Fruit fly (Drosophila melanogaster) whole organism, embryonic: Measurements from ENCODE around the gene Nup93-1.

ENCODE experiments used
- BEAF-32 ChIP-seq: fragments of 200-800 bp; sonication (Bioruptor generic); optimal IDR thresholded peaks from 3 replicates; lab custom pipeline; 2017; ENCODE audit warnings: missing biosample characterization, missing genetic modification characterization, mild to moderate bottlenecking, moderate library complexity, missing genetic modification reagents
- CG10147 ChIP-seq: fragments of 200-800 bp; sonication (Bioruptor generic); optimal IDR thresholded peaks from 2 replicates; lab custom pipeline; 2019; ENCODE audit warnings: missing biosample characterization, mild to moderate bottlenecking, missing genetic modification characterization, moderate library complexity
- CG11247 ChIP-seq: fragments of 200-800 bp; sonication (Bioruptor generic); IDR thresholded peaks from 2 replicates; pipeline ENCODE4 v1.3.6; 2022; ENCODE audit warnings: missing biosample characterization, missing genetic modification characterization
- CG12219 ChIP-seq: fragments of 200-800 bp; sonication (Bioruptor generic); optimal IDR thresholded peaks from 3 replicates; lab custom pipeline; 2018; ENCODE audit warnings: missing biosample characterization, mild to moderate bottlenecking, missing genetic modification characterization
- CG12391 ChIP-seq: fragments of 200-800 bp; sonication (Bioruptor generic); optimal IDR thresholded peaks from 3 replicates; lab custom pipeline; 2018; ENCODE audit warnings: missing biosample characterization, mild to moderate bottlenecking, missing genetic modification characterization, moderate library complexity
- CG12744 ChIP-seq: fragments of 200-800 bp; sonication (Bioruptor generic); optimal IDR thresholded peaks from 2 replicates; lab custom pipeline; 2016; ENCODE audit warnings: missing biosample characterization, missing genetic modification characterization
- CG14050 ChIP-seq: fragments of 200-800 bp; sonication (Bioruptor generic); IDR thresholded peaks from 3 replicates; pipeline ENCODE4 v1.3.6; 2022; ENCODE audit warnings: missing biosample characterization, missing genetic modification characterization
- CG14860 ChIP-seq: fragments of 200-800 bp; sonication (Bioruptor generic); IDR thresholded peaks from 3 replicates; pipeline ENCODE4 v1.3.6; 2022; ENCODE audit warnings: missing biosample characterization, missing genetic modification characterization; ENCODE audit not compliant: partially characterized antibody
- CG15479 ChIP-seq: fragments of 200-800 bp; sonication (Bioruptor generic); optimal IDR thresholded peaks from 3 replicates; lab custom pipeline; 2019; ENCODE audit warnings: missing biosample characterization, mild to moderate bottlenecking, missing genetic modification characterization, moderate library complexity
- CG17568 ChIP-seq: fragments of 200-800 bp; sonication (Bioruptor generic); optimal IDR thresholded peaks from 2 replicates; lab custom pipeline; 2018; ENCODE audit warnings: missing biosample characterization, mild to moderate bottlenecking, missing genetic modification characterization, moderate library complexity
- CG17612 ChIP-seq: fragments of 200-800 bp; sonication (Bioruptor generic); IDR thresholded peaks from 2 replicates; pipeline ENCODE4 v1.3.6; 2022; ENCODE audit warnings: missing biosample characterization, missing genetic modification characterization
- CG2116 ChIP-seq: fragments of 200-800 bp; sonication (Bioruptor generic); optimal IDR thresholded peaks from 3 replicates; lab custom pipeline; 2018; ENCODE audit warnings: missing biosample characterization, mild to moderate bottlenecking, missing genetic modification characterization
- CG31388 ChIP-seq: fragments of 200-800 bp; sonication (Bioruptor generic); optimal IDR thresholded peaks from 2 replicates; lab custom pipeline; 2016; ENCODE audit warnings: missing biosample characterization, missing genetic modification characterization
- CG3838 ChIP-seq: fragments of 200-800 bp; sonication (Bioruptor generic); optimal IDR thresholded peaks from 3 replicates; lab custom pipeline; 2016; ENCODE audit warnings: missing biosample characterization, missing genetic modification characterization
- CG3847 ChIP-seq: fragments of 200-800 bp; sonication (Bioruptor generic); IDR thresholded peaks from 2 replicates; pipeline ENCODE4 v1.3.6; 2022; ENCODE audit warnings: missing biosample characterization, missing genetic modification characterization
- CG4424 ChIP-seq: fragments of 200-800 bp; sonication (Bioruptor generic); optimal IDR thresholded peaks from 3 replicates; lab custom pipeline; 2016; ENCODE audit warnings: missing biosample characterization, missing genetic modification characterization
- CG4820 ChIP-seq: fragments of 200-800 bp; sonication (Bioruptor generic); optimal IDR thresholded peaks from 3 replicates; lab custom pipeline; 2016; ENCODE audit warnings: missing biosample characterization, missing genetic modification characterization
- CG5180 ChIP-seq: fragments of 200-800 bp; sonication (Bioruptor generic); optimal IDR thresholded peaks from 3 replicates; lab custom pipeline; 2017; ENCODE audit warnings: missing biosample characterization, missing genetic modification characterization, mild to moderate bottlenecking, moderate library complexity, missing genetic modification reagents
- CG7556 ChIP-seq: fragments of 200-800 bp; sonication (Bioruptor generic); optimal IDR thresholded peaks from 2 replicates; lab custom pipeline; 2017; ENCODE audit warnings: missing biosample characterization, mild to moderate bottlenecking, missing genetic modification characterization
- CG7987 ChIP-seq: fragments of 200-800 bp; sonication (Bioruptor generic); optimal IDR thresholded peaks from 2 replicates; lab custom pipeline; 2018; ENCODE audit warnings: missing biosample characterization, mild to moderate bottlenecking, missing genetic modification characterization, moderate library complexity
- CG8478 ChIP-seq: fragments of >200 bp; optimal IDR thresholded peaks from 2 replicates; lab custom pipeline; 2018
- CG9437 ChIP-seq: fragments of 200-800 bp; sonication (Bioruptor generic); optimal IDR thresholded peaks from 2 replicates; lab custom pipeline; 2018; ENCODE audit warnings: missing biosample characterization, mild to moderate bottlenecking, missing genetic modification characterization
- CHES-1-like ChIP-seq: fragments of 200-800 bp; sonication (Bioruptor generic); optimal IDR thresholded peaks from 2 replicates; lab custom pipeline; 2016; ENCODE audit warnings: missing biosample characterization, missing genetic modification characterization
- Dp ChIP-seq: fragments of 200-800 bp; sonication (Bioruptor generic); optimal IDR thresholded peaks from 2 replicates; lab custom pipeline; 2018; ENCODE audit warnings: missing biosample characterization, mild to moderate bottlenecking, missing genetic modification characterization, moderate library complexity
- Ets65A ChIP-seq: fragments of 200-800 bp; sonication (Bioruptor generic); peaks from one replicate; lab custom pipeline; 2016; ENCODE audit warnings: missing biosample characterization, missing genetic modification characterization
- Ets97D ChIP-seq: fragments of 200-800 bp; sonication (Bioruptor generic); optimal IDR thresholded peaks from 3 replicates; lab custom pipeline; 2016; ENCODE audit warnings: missing biosample characterization, missing genetic modification characterization
- Hr51 ChIP-seq, 2 experiments: fragments of 200-800 bp; sonication (Bioruptor generic); optimal IDR thresholded peaks; 2 replicates in 1 of 2; 3 replicates in 1 of 2; lab custom pipeline; 2016 to 2018; ENCODE audit warnings: missing biosample characterization in 2 of 2, missing genetic modification characterization in 2 of 2, mild to moderate bottlenecking in 1 of 2, moderate library complexity in 1 of 2
- Myb ChIP-seq: fragments of 200-800 bp; sonication (Bioruptor generic); optimal IDR thresholded peaks from 2 replicates; lab custom pipeline; 2016; ENCODE audit warnings: missing biosample characterization, missing genetic modification characterization
- PHDP ChIP-seq: fragments of 200-800 bp; sonication (Bioruptor generic); optimal IDR thresholded peaks from 3 replicates; lab custom pipeline; 2018; ENCODE audit warnings: missing biosample characterization, mild to moderate bottlenecking, missing genetic modification characterization, moderate library complexity
- Side ChIP-seq: fragments of 200-800 bp; sonication (Bioruptor generic); optimal IDR thresholded peaks from 2 replicates; lab custom pipeline; 2016; ENCODE audit warnings: missing biosample characterization, missing genetic modification characterization
- Sry-δ ChIP-seq: fragments of 200-800 bp; sonication (Bioruptor generic); optimal IDR thresholded peaks from 2 replicates; lab custom pipeline; 2016; ENCODE audit warnings: missing biosample characterization, missing genetic modification characterization
- ab ChIP-seq: fragments of 200-800 bp; sonication (Bioruptor generic); optimal IDR thresholded peaks from 2 replicates; lab custom pipeline; 2016; ENCODE audit warnings: missing biosample characterization, missing genetic modification characterization
- al ChIP-seq: fragments of 200-800 bp; sonication (Bioruptor generic); IDR thresholded peaks from 2 replicates; pipeline ENCODE4 v1.3.6; 2022; ENCODE audit warnings: missing biosample characterization, missing genetic modification characterization
- btn ChIP-seq: fragments of 200-800 bp; sonication (Bioruptor generic); optimal IDR thresholded peaks from 2 replicates; lab custom pipeline; 2016; ENCODE audit warnings: missing biosample characterization, missing genetic modification characterization
- dati ChIP-seq: fragments of 200-800 bp; sonication (Bioruptor generic); IDR thresholded peaks from 2 replicates; pipeline ENCODE4 v1.3.6; 2022; ENCODE audit warnings: missing biosample characterization, missing genetic modification characterization
- esg ChIP-seq: fragments of 200-800 bp; sonication (Bioruptor generic); conservative IDR thresholded peaks from 2 replicates; pipeline ENCODE4 v1.3.6; 2022; ENCODE audit warnings: missing biosample characterization, missing genetic modification characterization
- fd3F ChIP-seq: fragments of 200-800 bp; sonication (Bioruptor generic); optimal IDR thresholded peaks from 2 replicates; lab custom pipeline; 2018; ENCODE audit warnings: missing biosample characterization, mild to moderate bottlenecking, missing genetic modification characterization, moderate library complexity
- fu2 ChIP-seq: fragments of 200-800 bp; sonication (Bioruptor generic); optimal IDR thresholded peaks from 2 replicates; lab custom pipeline; 2016; ENCODE audit warnings: missing biosample characterization, missing genetic modification characterization
- gce ChIP-seq: fragments of 200-800 bp; sonication (Bioruptor generic); IDR thresholded peaks from 3 replicates; pipeline ENCODE4 v1.3.6; 2022; ENCODE audit warnings: missing biosample characterization, missing genetic modification characterization
- gro ChIP-seq: fragments of 200-800 bp; sonication (Bioruptor generic); optimal IDR thresholded peaks from 2 replicates; lab custom pipeline; 2016; ENCODE audit warnings: missing biosample characterization, missing genetic modification characterization
- ham ChIP-seq: fragments of 200-800 bp; sonication (Bioruptor generic); IDR thresholded peaks from 2 replicates; pipeline ENCODE4 v1.3.6; 2022; ENCODE audit warnings: missing biosample characterization, missing genetic modification characterization
- ind ChIP-seq: fragments of 200-800 bp; sonication (Bioruptor generic); optimal IDR thresholded peaks from 3 replicates; lab custom pipeline; 2016; ENCODE audit warnings: missing biosample characterization, missing genetic modification characterization
- insv ChIP-seq, 2 experiments: fragments of 200-800 bp; sonication (Bioruptor generic); optimal IDR thresholded peaks; 3 replicates each; lab custom pipeline; 2016 to 2018; ENCODE audit warnings: missing biosample characterization in 2 of 2, missing genetic modification characterization in 2 of 2
- inv ChIP-seq: fragments of 200-800 bp; sonication (Bioruptor generic); IDR thresholded peaks from 2 replicates; pipeline ENCODE4 v1.3.6; 2022; ENCODE audit warnings: missing biosample characterization, missing genetic modification characterization; ENCODE audit not compliant: partially characterized antibody
- jigr1 ChIP-seq: fragments of 200-800 bp; sonication (Bioruptor generic); IDR thresholded peaks from 3 replicates; pipeline ENCODE4 v1.3.6; 2022; ENCODE audit warnings: missing biosample characterization, missing genetic modification characterization
- oc ChIP-seq: fragments of 200-800 bp; sonication (Bioruptor generic); optimal IDR thresholded peaks from 2 replicates; lab custom pipeline; 2018; ENCODE audit warnings: missing biosample characterization, mild to moderate bottlenecking, missing genetic modification characterization, moderate library complexity
- odd ChIP-seq: fragments of 200-800 bp; sonication (Bioruptor generic); optimal IDR thresholded peaks from 2 replicates; lab custom pipeline; 2017; ENCODE audit warnings: missing biosample characterization, mild to moderate bottlenecking, missing genetic modification characterization
- pho ChIP-seq: fragments of 200-800 bp; sonication (Bioruptor generic); optimal IDR thresholded peaks from 2 replicates; lab custom pipeline; 2016; ENCODE audit warnings: missing biosample characterization, missing genetic modification characterization
- pnt ChIP-seq: fragments of 200-800 bp; sonication (Bioruptor generic); optimal IDR thresholded peaks from 3 replicates; lab custom pipeline; 2016; ENCODE audit warnings: missing biosample characterization, missing genetic modification characterization
- pum ChIP-seq: fragments of 200-800 bp; sonication (Bioruptor generic); optimal IDR thresholded peaks from 2 replicates; lab custom pipeline; 2016; ENCODE audit warnings: missing biosample characterization, missing genetic modification characterization
- sqz ChIP-seq: fragments of 200-800 bp; sonication (Bioruptor generic); optimal IDR thresholded peaks from 3 replicates; lab custom pipeline; 2018; ENCODE audit warnings: missing biosample characterization, mild to moderate bottlenecking, missing genetic modification characterization
- unc-4 ChIP-seq: fragments of 200-800 bp; sonication (Bioruptor generic); IDR thresholded peaks from 2 replicates; pipeline ENCODE4 v1.3.6; 2022; ENCODE audit warnings: missing biosample characterization, missing genetic modification characterization; ENCODE audit not compliant: partially characterized antibody

Gene Nup93-1

dm6 chrX:13845728-13846127 is 23.1 kb downstream of the Nup93-1 start, which contains the start of gene AMPdeam (continued):
- TF ChIP-seq unc-4 (GFP tag; lab: Robert Waterston, UW), result peak; percentile 26; the same call in 1 of the 2 replicates
- no peak for TF ChIP-seq fu2
- no peak for TF ChIP-seq ab
- TF ChIP-seq inv, result no peak
- TF ChIP-seq CG7556, result no peak
- no peak for TF ChIP-seq oc
- TF ChIP-seq pum (GFP tag; lab: Kevin White, UChicago), result peak; percentile 25
- no peak for TF ChIP-seq CG14860 (GFP tag; lab: Robert Waterston, UW)
- TF ChIP-seq gce (GFP tag; lab: Robert Waterston, UW), result no peak
- no peak for TF ChIP-seq ham (GFP tag; lab: Robert Waterston, UW)
- TF ChIP-seq ind (GFP tag; lab: Kevin White, UChicago), result peak; percentile 16
- TF ChIP-seq CG11247 (GFP tag; lab: Robert Waterston, UW), result no peak
- peak; percentile 22 for TF ChIP-seq gro
- TF ChIP-seq Side (GFP tag; lab: Kevin White, UChicago), result no peak
- TF ChIP-seq CG7987 (GFP tag; lab: Kevin White, UChicago), result no peak
- no peak for TF ChIP-seq odd (GFP tag; lab: Kevin White, UChicago)
- no peak for TF ChIP-seq pnt (GFP tag; lab: Kevin White, UChicago)
- TF ChIP-seq Sry-δ (GFP tag; lab: Kevin White, UChicago), result peak; percentile 40
- TF ChIP-seq CG9437 (GFP tag; lab: Kevin White, UChicago), result peak; percentile 99
- no peak for TF ChIP-seq CG4820 (GFP tag; lab: Kevin White, UChicago)
- TF ChIP-seq CG12219 (GFP tag; lab: Kevin White, UChicago), result no peak
- peak; percentile 29 for TF ChIP-seq BEAF-32 (GFP tag; lab: Kevin White, UChicago)
- no peak for TF ChIP-seq CG12391 (tag; lab: Kevin White, UChicago)
- no peak for TF ChIP-seq jigr1 (GFP tag; lab: Robert Waterston, UW)
- peak; percentile 25 for TF ChIP-seq CG2116 (GFP tag; lab: Kevin White, UChicago)
- TF ChIP-seq CG17568 (GFP tag; lab: Kevin White, UChicago), result no peak
- TF ChIP-seq al (GFP tag; lab: Robert Waterston, UW), result no peak
- peak; percentile 91 for TF ChIP-seq Dp (GFP tag; lab: Kevin White, UChicago)
- peak; percentile 39 for TF ChIP-seq Myb (GFP tag; lab: Kevin White, UChicago)
- no peak for TF ChIP-seq dati (GFP tag; lab: Robert Waterston, UW)
- no peak for TF ChIP-seq CG17612 (GFP tag; lab: Robert Waterston, UW)
- TF ChIP-seq CG3847 (GFP tag; lab: Robert Waterston, UW), result peak; percentile 61
- TF ChIP-seq pho (GFP tag; lab: Kevin White, UChicago), result peak; percentile 9
- TF ChIP-seq CG10147 (GFP tag; lab: Kevin White, UChicago), result no peak
- TF ChIP-seq PHDP (tag; lab: Kevin White, UChicago), result no peak
- no peak for TF ChIP-seq Hr51 (GFP tag; optimal IDR thresholded peaks at IDR 0.05; lab: Kevin White, UChicago)
- TF ChIP-seq CG5180, result no peak
- no peak for TF ChIP-seq CG15479 (GFP tag; lab: Kevin White, UChicago)
- peak; percentile 74 for TF ChIP-seq Ets97D (GFP tag; lab: Kevin White, UChicago)
- TF ChIP-seq Ets65A (GFP tag; lab: Kevin White, UChicago), result peak; percentile 66
- TF ChIP-seq sqz (GFP tag; lab: Kevin White, UChicago), result peak; percentile 24
- no peak for TF ChIP-seq CG14050 (GFP tag; lab: Robert Waterston, UW)
- TF ChIP-seq btn (GFP tag; lab: Kevin White, UChicago), result no peak
- no peak for TF ChIP-seq CG8478
- TF ChIP-seq CG31388 (GFP tag; lab: Kevin White, UChicago), result no peak
- TF ChIP-seq CG3838 (GFP tag; lab: Kevin White, UChicago), result no peak
- TF ChIP-seq esg (GFP tag; lab: Robert Waterston, UW), result no peak
- TF ChIP-seq fd3F, result no peak
- peak; percentile 8 for TF ChIP-seq CG12744 (GFP tag; lab: Kevin White, UChicago)
- no peak for TF ChIP-seq insv (GFP tag; optimal IDR thresholded peaks at IDR 0.05; lab: Kevin White, UChicago)
- TF ChIP-seq CG4424 (GFP tag; lab: Kevin White, UChicago), result peak; percentile 3
- no peak for TF ChIP-seq CHES-1-like (GFP tag; lab: Kevin White, UChicago)
